Fruit fly (Drosophila melanogaster) whole organism, prepupa: ENCODE data around the gene yps.

Experiments used
- Blimp-1 ChIP-seq: fragments of 200-800 bp; sonication (Bioruptor generic); optimal IDR thresholded peaks from 3 replicates; lab custom pipeline; 2017; ENCODE audit warnings: missing biosample characterization, missing genetic modification characterization, mild to moderate bottlenecking, moderate library complexity, missing genetic modification reagents
- CG6792 ChIP-seq: fragments of 200-800 bp; sonication (Bioruptor generic); optimal IDR thresholded peaks from 3 replicates; lab custom pipeline; 2016; ENCODE audit warnings: missing biosample characterization, missing genetic modification characterization
- Ets21C ChIP-seq: fragments of 200-800 bp; sonication (Bioruptor generic); optimal IDR thresholded peaks from 3 replicates; lab custom pipeline; 2016; ENCODE audit warnings: missing biosample characterization, missing genetic modification characterization
- Hr38 ChIP-seq: sonication (Bioruptor generic); optimal IDR thresholded peaks from 2 replicates; lab custom pipeline; 2016; ENCODE audit warnings: missing biosample characterization, missing genetic modification characterization
- Hr39 ChIP-seq: fragments of 200-800 bp; sonication (Bioruptor generic); optimal IDR thresholded peaks from 2 replicates; lab custom pipeline; 2016; ENCODE audit warnings: missing biosample characterization, missing genetic modification characterization
- Hr4 ChIP-seq: fragments of 200-800 bp; sonication (Bioruptor generic); optimal IDR thresholded peaks from 3 replicates; lab custom pipeline; 2016; ENCODE audit warnings: missing biosample characterization, missing genetic modification characterization
- Smox ChIP-seq: fragments of 200-800 bp; sonication (Bioruptor generic); optimal IDR thresholded peaks from 3 replicates; lab custom pipeline; 2016; ENCODE audit warnings: missing biosample characterization, missing genetic modification characterization
- achi ChIP-seq: fragments of 200-800 bp; sonication (Bioruptor generic); optimal IDR thresholded peaks from 3 replicates; lab custom pipeline; 2016; ENCODE audit warnings: missing biosample characterization, missing genetic modification characterization
- pdm3 ChIP-seq: fragments of 200-800 bp; sonication (Bioruptor generic); optimal IDR thresholded peaks from 3 replicates; lab custom pipeline; 2016; ENCODE audit warnings: missing biosample characterization, missing genetic modification characterization
- ss ChIP-seq, 2 experiments: fragments of 200-800 bp; sonication (Bioruptor generic); optimal IDR thresholded peaks; 2 replicates in 1 of 2; 3 replicates in 1 of 2; lab custom pipeline; 2017 to 2018; ENCODE audit warnings: mild to moderate bottlenecking in 2 of 2, missing biosample characterization in 2 of 2, missing genetic modification characterization in 2 of 2, moderate library complexity in 1 of 2
- vri ChIP-seq: fragments of 200-800 bp; sonication (Bioruptor generic); optimal IDR thresholded peaks from 3 replicates; lab custom pipeline; 2016; ENCODE audit warnings: missing biosample characterization, mild to moderate bottlenecking, missing genetic modification characterization

The yps gene

DNA sequence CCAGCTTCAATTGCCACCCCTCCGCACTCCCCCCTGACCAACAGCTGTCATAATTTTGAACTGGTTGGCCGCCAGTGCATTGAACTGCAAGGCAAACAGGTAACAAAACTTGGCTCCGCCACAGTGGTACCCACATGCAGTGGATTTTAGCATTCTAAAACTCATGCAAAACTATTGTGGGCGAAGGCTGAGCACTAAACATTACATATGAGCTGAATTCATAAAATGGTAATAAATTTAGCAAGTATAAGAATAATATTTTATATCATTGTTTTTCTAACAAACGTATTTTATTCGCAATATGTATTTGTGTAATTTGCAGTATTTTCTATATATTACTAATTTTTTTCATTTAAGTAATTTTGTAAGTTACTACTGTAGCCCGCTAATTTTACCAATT is 52.6 kb downstream of the yps start (continued):
- peak; percentile 48 for TF ChIP-seq achi
- TF ChIP-seq Hr38 (GFP tag; lab: Kevin White, UChicago), result no peak
- no peak for TF ChIP-seq Blimp-1
- TF ChIP-seq ss (GFP tag; optimal IDR thresholded peaks at IDR 0.05; lab: Kevin White, UChicago), result no peak
- no peak for TF ChIP-seq Smox (GFP tag; lab: Kevin White, UChicago)
- no peak for TF ChIP-seq vri (GFP tag; lab: Kevin White, UChicago)
- TF ChIP-seq pdm3, result peak; percentile 41
- peak; percentile 74 for TF ChIP-seq Hr4 (GFP tag; lab: Kevin White, UChicago)
- TF ChIP-seq CG6792 (GFP tag; lab: Kevin White, UChicago), result no peak
- no peak for TF ChIP-seq Hr39
- TF ChIP-seq Ets21C (GFP tag; lab: Kevin White, UChicago), result no peak
- TF ChIP-seq, all 60 proteins: peak for 24
